Worm (Caenorhabditis elegans) whole organism, midembryonic: ENCODE results near the gene col-184.

Experiments used
- T22C8.4 ChIP-seq: fragments of 200-800 bp; sonication (Bioruptor generic); IDR thresholded peaks from 2 replicates; pipeline ENCODE4 v1.3.6; 2022; ENCODE audit warnings: missing genetic modification characterization, missing compliant biosample characterization
- flt-1 ChIP-seq: fragments of 200-800 bp; sonication (Bioruptor generic); IDR thresholded peaks from 2 replicates; pipeline ENCODE4 v1.3.6; 2022; ENCODE audit warnings: missing genetic modification characterization, missing compliant biosample characterization
- klf-2 ChIP-seq: fragments of 200-800 bp; sonication (Bioruptor generic); conservative IDR thresholded peaks from 2 replicates; pipeline ENCODE4 v1.3.6; 2022; ENCODE audit warnings: missing genetic modification reagents, missing genetic modification characterization, missing compliant biosample characterization
- med-1 ChIP-seq: sonication (generic microtip); optimal IDR thresholded peaks from 2 replicates; lab custom pipeline; 2017; ENCODE audit warnings: missing genetic modification characterization, mild to moderate bottlenecking, missing compliant biosample characterization, antibody characterized with exemption, missing genetic modification reagents; ENCODE audit not compliant: insufficient read depth
- ref-1 ChIP-seq: fragments of 200-800 bp; sonication (Bioruptor generic); conservative IDR thresholded peaks from 2 replicates; pipeline ENCODE4 v1.3.6; 2022; ENCODE audit warnings: missing genetic modification reagents, missing genetic modification characterization, missing compliant biosample characterization
- tab-1 ChIP-seq: fragments of 200-800 bp; sonication (Bioruptor generic); IDR thresholded peaks from 2 replicates; pipeline ENCODE4 v1.3.6; 2022; ENCODE audit warnings: missing genetic modification characterization, missing compliant biosample characterization
- ztf-29 ChIP-seq: fragments of 200-800 bp; sonication (Bioruptor generic); IDR thresholded peaks from 2 replicates; pipeline ENCODE4 v1.3.6; 2022; ENCODE audit warnings: missing genetic modification reagents, missing genetic modification characterization, missing compliant biosample characterization

ce11 chrX:13514384-13514783 is 45.1 kb downstream of the col-184 start:
- TF ChIP-seq ztf-29 (GFP tag; lab: Robert Waterston, UW) (no peak), ref-1 (GFP tag; lab: Robert Waterston, UW) (no peak), T22C8.4 (GFP tag; lab: Robert Waterston, UW) (peak; percentile 78), tab-1 (GFP tag; lab: Robert Waterston, UW) (no peak), flt-1 (no peak), klf-2 (no peak), med-1 (GFP tag; lab: Kevin White, UChicago) (no peak)
